Worm (Caenorhabditis elegans) whole organism, L2 larva: ENCODE results near the gene C17C3.3.

Experiments used
- C34F6.9 ChIP-seq: fragments of 150-350 bp; optimal IDR thresholded peaks from 2 replicates; lab custom pipeline; 2014; ENCODE audit warnings: missing biosample characterization, missing genetic modification characterization
- F13H6.1 ChIP-seq: sonication (generic microtip); optimal IDR thresholded peaks from 2 replicates; lab custom pipeline; 2016; ENCODE audit warnings: missing genetic modification characterization, missing compliant biosample characterization
- Y55F3AM.14 ChIP-seq: fragments of 200-800 bp; sonication (Bioruptor generic); optimal IDR thresholded peaks from 2 replicates; lab custom pipeline; 2018; ENCODE audit warnings: mild to moderate bottlenecking, missing genetic modification characterization, missing compliant biosample characterization
- ZK546.5 ChIP-seq: sonication (generic microtip); optimal IDR thresholded peaks from 2 replicates; lab custom pipeline; 2017; ENCODE audit warnings: missing biosample characterization, missing genetic modification characterization
- alr-1 ChIP-seq: fragments of 150-350 bp; optimal IDR thresholded peaks from 2 replicates; lab custom pipeline; 2014; ENCODE audit warnings: missing biosample characterization, missing genetic modification characterization
- aly-2 ChIP-seq: fragments of 150-350 bp; optimal IDR thresholded peaks from 2 replicates; lab custom pipeline; 2014; ENCODE audit warnings: missing biosample characterization, missing genetic modification characterization
- blmp-1 ChIP-seq: sonication (generic microtip); optimal IDR thresholded peaks from 2 replicates; lab custom pipeline; 2017; ENCODE audit warnings: missing genetic modification characterization, mild to moderate bottlenecking, missing compliant biosample characterization, antibody characterized with exemption, moderate library complexity; ENCODE audit not compliant: insufficient read depth
- ceh-16 ChIP-seq: fragments of 150-350 bp; optimal IDR thresholded peaks from 2 replicates; lab custom pipeline; 2014; ENCODE audit warnings: missing biosample characterization, missing genetic modification characterization
- ceh-82 ChIP-seq: fragments of 150-350 bp; optimal IDR thresholded peaks from 2 replicates; lab custom pipeline; 2014; ENCODE audit warnings: missing biosample characterization, missing genetic modification characterization
- crh-2 ChIP-seq: sonication (generic microtip); optimal IDR thresholded peaks from 2 replicates; lab custom pipeline; 2017; ENCODE audit warnings: missing biosample characterization, missing genetic modification characterization
- dmd-4 ChIP-seq: sonication (generic microtip); optimal IDR thresholded peaks from 2 replicates; lab custom pipeline; 2017; ENCODE audit warnings: missing biosample characterization, missing genetic modification characterization
- egl-27 ChIP-seq: sonication (generic microtip); optimal IDR thresholded peaks from 3 replicates; lab custom pipeline; 2017; ENCODE audit warnings: missing biosample characterization, missing genetic modification reagents, missing genetic modification characterization
- elt-1 ChIP-seq: fragments of 150-350 bp; optimal IDR thresholded peaks from 2 replicates; lab custom pipeline; 2014; ENCODE audit warnings: missing biosample characterization, missing genetic modification characterization
- elt-3 ChIP-seq: sonication (generic microtip); optimal IDR thresholded peaks from 2 replicates; lab custom pipeline; 2017; ENCODE audit warnings: missing biosample characterization, missing genetic modification characterization
- fos-1 ChIP-seq: fragments of 150-350 bp; optimal IDR thresholded peaks from 2 replicates; lab custom pipeline; 2014; ENCODE audit warnings: missing biosample characterization, missing genetic modification characterization
- gmeb-1 ChIP-seq: fragments of 150-350 bp; optimal IDR thresholded peaks from 2 replicates; lab custom pipeline; 2014; ENCODE audit warnings: missing biosample characterization, missing genetic modification characterization
- lin-11 ChIP-seq: fragments of 150-350 bp; sonication (generic microtip); optimal IDR thresholded peaks from 2 replicates; lab custom pipeline; 2014; ENCODE audit warnings: missing biosample characterization, missing genetic modification characterization, inconsistent platforms, mixed read lengths
- lin-39 ChIP-seq: fragments of 150-350 bp; optimal IDR thresholded peaks from 2 replicates; lab custom pipeline; 2014; ENCODE audit warnings: missing biosample characterization, missing genetic modification reagents, missing genetic modification characterization
- lsy-2 ChIP-seq, 2 experiments: fragments of 150-350 bp in 1 of 2; sonication (generic microtip) in 1 of 2; optimal IDR thresholded peaks; 2 replicates each; lab custom pipeline; 2014 to 2017; ENCODE audit warnings: missing biosample characterization in 2 of 2, missing genetic modification characterization in 2 of 2
- mab-5 ChIP-seq: fragments of 150-350 bp; optimal IDR thresholded peaks from 2 replicates; lab custom pipeline; 2014; ENCODE audit warnings: missing biosample characterization, missing genetic modification characterization
- mbf-1 ChIP-seq: sonication (generic microtip); optimal IDR thresholded peaks from 2 replicates; lab custom pipeline; 2017; ENCODE audit warnings: missing biosample characterization, missing genetic modification characterization
- nhr-10 ChIP-seq: sonication (generic microtip); optimal IDR thresholded peaks from 2 replicates; lab custom pipeline; 2017; ENCODE audit warnings: missing biosample characterization, missing genetic modification characterization
- nhr-11 ChIP-seq: fragments of 150-350 bp; optimal IDR thresholded peaks from 2 replicates; lab custom pipeline; 2014; ENCODE audit warnings: missing biosample characterization, missing genetic modification characterization
- nhr-12 ChIP-seq: fragments of 150-350 bp; optimal IDR thresholded peaks from 2 replicates; lab custom pipeline; 2014; ENCODE audit warnings: missing biosample characterization, missing genetic modification characterization
- nhr-21 ChIP-seq: fragments of 150-350 bp; optimal IDR thresholded peaks from 2 replicates; lab custom pipeline; 2014; ENCODE audit warnings: missing biosample characterization, missing genetic modification characterization
- nhr-23 ChIP-seq: fragments of 150-350 bp; optimal IDR thresholded peaks from 2 replicates; lab custom pipeline; 2014; ENCODE audit warnings: missing biosample characterization, missing genetic modification reagents, missing genetic modification characterization
- nhr-237 ChIP-seq: fragments of 150-350 bp; optimal IDR thresholded peaks from 2 replicates; lab custom pipeline; 2014; ENCODE audit warnings: missing biosample characterization, missing genetic modification characterization
- nhr-25 ChIP-seq: fragments of 150-350 bp; sonication (generic microtip); optimal IDR thresholded peaks from 3 replicates; lab custom pipeline; 2014; ENCODE audit warnings: missing biosample characterization, missing genetic modification characterization
- nhr-6 ChIP-seq: fragments of 150-350 bp; optimal IDR thresholded peaks from 2 replicates; lab custom pipeline; 2014; ENCODE audit warnings: missing biosample characterization, missing genetic modification characterization
- nhr-77 ChIP-seq: fragments of 150-350 bp; optimal IDR thresholded peaks from 2 replicates; lab custom pipeline; 2014; ENCODE audit warnings: missing biosample characterization, missing genetic modification characterization
- peb-1 ChIP-seq: fragments of 150-350 bp; optimal IDR thresholded peaks from 2 replicates; lab custom pipeline; 2014; ENCODE audit warnings: missing biosample characterization, missing genetic modification characterization
- sem-4 ChIP-seq: fragments of 150-350 bp; optimal IDR thresholded peaks from 2 replicates; lab custom pipeline; 2014; ENCODE audit warnings: missing biosample characterization, missing genetic modification reagents, missing genetic modification characterization
- skn-1 ChIP-seq: sonication (generic microtip); optimal IDR thresholded peaks from 2 replicates; lab custom pipeline; 2017; ENCODE audit warnings: missing biosample characterization, missing genetic modification characterization
- sma-3 ChIP-seq: sonication (generic microtip); optimal IDR thresholded peaks from 2 replicates; lab custom pipeline; 2016; ENCODE audit warnings: missing genetic modification reagents, missing genetic modification characterization, missing compliant biosample characterization
- sma-9 ChIP-seq, 2 experiments: fragments of 150-350 bp in 1 of 2; sonication (generic microtip) in 1 of 2; optimal IDR thresholded peaks; 2 replicates each; lab custom pipeline; 2014 to 2016; ENCODE audit warnings: missing genetic modification characterization in 2 of 2, mild to moderate bottlenecking in 1 of 2, missing biosample characterization in 1 of 2, missing compliant biosample characterization in 1 of 2, missing genetic modification reagents in 1 of 2, moderate library complexity in 1 of 2
- snpc-4 ChIP-seq: fragments of 150-350 bp; optimal IDR thresholded peaks from 2 replicates; lab custom pipeline; 2014; ENCODE audit warnings: missing biosample characterization, missing genetic modification characterization
- unc-39 ChIP-seq: fragments of 150-350 bp; optimal IDR thresholded peaks from 2 replicates; lab custom pipeline; 2014; ENCODE audit warnings: missing biosample characterization, missing genetic modification characterization
- unc-55 ChIP-seq: fragments of 150-350 bp; sonication (generic microtip); optimal IDR thresholded peaks from 3 replicates; lab custom pipeline; 2014; ENCODE audit warnings: missing biosample characterization, missing genetic modification reagents, missing genetic modification characterization
- unc-62 ChIP-seq: fragments of 150-350 bp; optimal IDR thresholded peaks from 2 replicates; lab custom pipeline; 2014; ENCODE audit warnings: missing biosample characterization, missing genetic modification reagents, missing genetic modification characterization
- ztf-1 ChIP-seq: fragments of 200-800 bp; sonication (Bioruptor generic); conservative IDR thresholded peaks from 2 replicates; pipeline ENCODE4 v1.3.6; 2022; ENCODE audit warnings: missing genetic modification characterization, missing compliant biosample characterization
- ztf-11 ChIP-seq: sonication (generic microtip); optimal IDR thresholded peaks from 2 replicates; lab custom pipeline; 2017; ENCODE audit warnings: missing biosample characterization, missing genetic modification characterization
- ztf-4 ChIP-seq: fragments of 150-350 bp; optimal IDR thresholded peaks from 2 replicates; lab custom pipeline; 2014; ENCODE audit warnings: missing biosample characterization, missing genetic modification characterization

Gene C17C3.3

ce11 chrII:5599326-5600044 is 37.9 kb downstream of the C17C3.3 start, which contains the start of gene C17G10.10 (continued):
- no peak for TF ChIP-seq blmp-1 (tag; lab: Kevin White, UChicago)
- no peak for TF ChIP-seq dmd-4 (tag; lab: Kevin White, UChicago)
- no peak for TF ChIP-seq skn-1 (tag; lab: Kevin White, UChicago)
- peak; percentile 68 for TF ChIP-seq nhr-77 (tag; lab: Kevin White, UChicago)
- peak; percentile 9 for TF ChIP-seq nhr-10
- TF ChIP-seq egl-27 (tag; lab: Kevin White, UChicago): peak; percentile 72
- TF ChIP-seq nhr-23 (tag; lab: Kevin White, UChicago): no peak
- TF ChIP-seq alr-1 (tag; lab: Kevin White, UChicago): no peak
- no peak for TF ChIP-seq mab-5 (tag; lab: Kevin White, UChicago)
- peak; percentile 87 for TF ChIP-seq sma-3 (GFP tag; lab: Kevin White, UChicago)
- peak; percentile 75 for TF ChIP-seq ceh-16 (tag; lab: Kevin White, UChicago)
- TF ChIP-seq unc-55 (GFP tag; lab: Kevin White, UChicago): no peak
- no peak for TF ChIP-seq ztf-1 (GFP tag; lab: Robert Waterston, UW)
- TF ChIP-seq fos-1 (tag; lab: Kevin White, UChicago): peak; percentile 85
- TF ChIP-seq ceh-82 (tag; lab: Kevin White, UChicago): no peak
- peak; percentile 20 for TF ChIP-seq C34F6.9 (tag; lab: Kevin White, UChicago)
- no peak for TF ChIP-seq sem-4 (tag; lab: Kevin White, UChicago)

DNA sequence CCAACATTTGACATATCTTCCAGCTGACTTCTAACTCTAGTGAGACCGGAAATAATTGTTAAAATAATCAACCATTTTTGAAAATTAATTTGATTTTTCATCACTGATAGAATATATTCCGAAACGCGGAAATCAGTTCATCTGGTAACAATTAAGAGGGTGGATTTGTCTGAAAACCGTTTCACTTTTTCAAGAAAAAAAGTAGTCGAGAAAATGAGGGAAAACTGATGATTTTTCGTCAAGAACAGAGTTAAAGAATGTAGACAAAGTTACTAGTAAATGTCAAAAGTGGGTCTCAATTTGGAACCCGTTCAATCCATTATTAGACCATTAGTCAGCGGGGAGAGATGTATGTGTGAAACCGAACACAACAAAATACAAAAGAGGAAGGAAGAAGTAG is 41.7 kb downstream of the C17C3.3 start, which contains the start of gene C17G10.6:
Gene C17G10.6 (minus strand): TSS at position 101 of the 400 bp plus-strand sequence.
- TF ChIP-seq elt-3 (no peak), unc-39 (tag; lab: Kevin White, UChicago) (no peak)

ce11 chrII:5604441-5604840 is 42.9 kb downstream of the C17C3.3 start:
- TF ChIP-seq skn-1 (tag; lab: Kevin White, UChicago) (no peak), sma-3 (GFP tag; lab: Kevin White, UChicago) (no peak), nhr-11 (tag; lab: Kevin White, UChicago) (no peak), nhr-237 (tag; lab: Kevin White, UChicago) (no peak), egl-27 (tag; lab: Kevin White, UChicago) (no peak), unc-55 (GFP tag; lab: Kevin White, UChicago) (no peak), crh-2 (tag; lab: Kevin White, UChicago) (no peak), blmp-1 (tag; lab: Kevin White, UChicago) (no peak), Y55F3AM.14 (GFP tag; lab: Kevin White, UChicago) (no peak)

DNA sequence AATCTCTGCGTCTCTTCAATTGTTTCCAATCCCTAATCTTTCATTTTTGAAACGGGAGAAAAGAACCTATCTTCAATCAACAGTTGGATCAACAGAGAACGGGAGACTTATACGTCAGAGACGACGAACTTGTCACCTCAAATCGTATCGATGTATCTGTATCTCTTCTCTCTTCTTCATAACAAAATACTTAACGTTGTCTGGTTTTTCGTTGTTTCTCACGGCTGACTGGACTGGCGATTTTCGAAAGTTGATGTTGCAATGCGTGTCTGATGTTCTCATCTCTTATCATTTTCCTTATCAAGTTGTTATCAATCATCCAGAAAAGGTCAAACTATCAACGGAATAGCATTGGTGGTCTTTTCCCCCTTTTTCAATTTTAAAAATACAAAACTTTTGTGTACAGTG is 44.0 kb downstream of the C17C3.3 start:
- TF ChIP-seq sma-9 (GFP tag; optimal IDR thresholded peaks at IDR 0.05; lab: Kevin White, UChicago) (peak; percentile 97), sma-9 (tag; optimal IDR thresholded peaks at IDR 0.05; lab: Kevin White, UChicago) (peak; percentile 63), ceh-16 (tag; lab: Kevin White, UChicago) (peak; percentile 20), dmd-4 (tag; lab: Kevin White, UChicago) (no peak), nhr-77 (tag; lab: Kevin White, UChicago) (no peak), nhr-237 (tag; lab: Kevin White, UChicago) (no peak), unc-62 (GFP tag; lab: Kevin White, UChicago) (no peak), Y55F3AM.14 (GFP tag; lab: Kevin White, UChicago) (peak; percentile 6), gmeb-1 (peak; percentile 61), nhr-6 (tag; lab: Kevin White, UChicago) (peak; percentile 37), elt-1 (tag; lab: Kevin White, UChicago) (no peak), F13H6.1 (peak; percentile 10), snpc-4 (tag; lab: Kevin White, UChicago) (no peak), fos-1 (tag; lab: Kevin White, UChicago) (peak; percentile 86), egl-27 (tag; lab: Kevin White, UChicago) (peak; percentile 82), unc-39 (tag; lab: Kevin White, UChicago) (no peak), lin-11 (tag; lab: Kevin White, UChicago) (no peak), ztf-11 (tag; lab: Kevin White, UChicago) (no peak), lin-39 (tag; lab: Kevin White, UChicago) (no peak), nhr-12 (tag; lab: Kevin White, UChicago) (no peak), elt-3 (no peak), crh-2 (tag; lab: Kevin White, UChicago) (peak; percentile 67), mbf-1 (no peak), ZK546.5 (tag; lab: Kevin White, UChicago) (no peak), ceh-82 (tag; lab: Kevin White, UChicago) (no peak), unc-55 (GFP tag; lab: Kevin White, UChicago) (no peak), aly-2 (tag; lab: Kevin White, UChicago) (no peak), ztf-4 (tag; lab: Kevin White, UChicago) (no peak), peb-1 (no peak), lsy-2 (tag; optimal IDR thresholded peaks at IDR 0.05; lab: Kevin White, UChicago) (peak in 1 of 2 experiments; percentile 51), nhr-25 (peak; percentile 92), C34F6.9 (tag; lab: Kevin White, UChicago) (peak; percentile 56), nhr-21 (tag; lab: Kevin White, UChicago) (peak; percentile 92), blmp-1 (tag; lab: Kevin White, UChicago) (peak; percentile 72), mab-5 (tag; lab: Kevin White, UChicago) (no peak), nhr-23 (tag; lab: Kevin White, UChicago) (no peak)
